Worm (Caenorhabditis elegans) whole organism, young adult: Measurements from ENCODE around the gene nuaf-3.

Source experiments
- B0035.1 ChIP-seq: sonication (generic microtip); optimal IDR thresholded peaks from 2 replicates; lab custom pipeline; 2016; ENCODE audit warnings: missing genetic modification characterization, mild to moderate bottlenecking, missing compliant biosample characterization, missing genotype, missing genetic modification reagents
- B0336.3 ChIP-seq: fragments of 200-800 bp; sonication (Bioruptor generic); IDR thresholded peaks from 2 replicates; pipeline ENCODE4 v1.3.6; 2022; ENCODE audit warnings: missing genetic modification characterization, missing compliant biosample characterization
- C06A6.2 ChIP-seq: fragments of 200-800 bp; sonication (Bioruptor generic); conservative IDR thresholded peaks from 2 replicates; pipeline ENCODE4 v1.3.6; 2022; ENCODE audit warnings: missing genetic modification characterization, missing compliant biosample characterization
- C17E4.6 ChIP-seq: fragments of 200-800 bp; sonication (Bioruptor generic); IDR thresholded peaks from 2 replicates; pipeline ENCODE4 v1.3.6; 2022; ENCODE audit warnings: missing genetic modification reagents, missing genetic modification characterization, missing compliant biosample characterization
- F10E7.11 ChIP-seq: sonication (generic microtip); optimal IDR thresholded peaks from 2 replicates; lab custom pipeline; 2017; ENCODE audit warnings: mild to moderate bottlenecking, missing genetic modification characterization, moderate library complexity, missing compliant biosample characterization
- F23B12.7 ChIP-seq: sonication (generic microtip); optimal IDR thresholded peaks from 2 replicates; lab custom pipeline; 2017; ENCODE audit warnings: missing genetic modification characterization, mild to moderate bottlenecking, missing compliant biosample characterization, antibody characterized with exemption, moderate library complexity; ENCODE audit not compliant: insufficient read depth
- F33H1.4 ChIP-seq: fragments of 200-800 bp; sonication (Bioruptor generic); IDR thresholded peaks from 2 replicates; pipeline ENCODE4 v1.3.6; 2022; ENCODE audit warnings: missing genetic modification reagents, missing genetic modification characterization, missing compliant biosample characterization
- F37B4.10 ChIP-seq: fragments of 200-800 bp; sonication (Bioruptor generic); IDR thresholded peaks from 2 replicates; pipeline ENCODE4 v1.3.6; 2022; ENCODE audit warnings: missing genetic modification characterization, missing compliant biosample characterization
- T07F8.4 ChIP-seq: sonication (generic microtip); optimal IDR thresholded peaks from 2 replicates; lab custom pipeline; 2016; ENCODE audit warnings: mild to moderate bottlenecking, missing genetic modification characterization, moderate library complexity, missing compliant biosample characterization
- Y53G8AR.9 ChIP-seq: fragments of 200-800 bp; sonication (Bioruptor generic); conservative IDR thresholded peaks from 2 replicates; pipeline ENCODE4 v1.3.6; 2022; ENCODE audit warnings: missing genetic modification reagents, missing genetic modification characterization, missing compliant biosample characterization
- Y56A3A.18 ChIP-seq: fragments of 200-800 bp; sonication (Bioruptor generic); IDR thresholded peaks from 2 replicates; pipeline ENCODE4 v1.3.6; 2022; ENCODE audit warnings: missing genetic modification reagents, missing genetic modification characterization, missing compliant biosample characterization
- akir-1 ChIP-seq: fragments of 200-800 bp; sonication (Bioruptor generic); optimal IDR thresholded peaks from 2 replicates; lab custom pipeline; 2018; ENCODE audit warnings: mild to moderate bottlenecking, missing genetic modification characterization, moderate library complexity, missing compliant biosample characterization
- aptf-2 ChIP-seq: fragments of 200-800 bp; sonication (Bioruptor generic); conservative IDR thresholded peaks from 2 replicates; pipeline ENCODE4 v1.3.6; 2022; ENCODE audit warnings: missing genetic modification reagents, missing genetic modification characterization, missing compliant biosample characterization
- athp-1 ChIP-seq: sonication (generic microtip); optimal IDR thresholded peaks from 2 replicates; lab custom pipeline; 2017; ENCODE audit warnings: mild to moderate bottlenecking, missing genetic modification characterization, missing compliant biosample characterization
- bed-2 ChIP-seq: fragments of 200-800 bp; sonication (Bioruptor generic); IDR thresholded peaks from 2 replicates; pipeline ENCODE4 v1.3.6; 2022; ENCODE audit warnings: missing genetic modification reagents, missing genetic modification characterization, missing compliant biosample characterization
- ccch-3 ChIP-seq: fragments of 200-800 bp; sonication (Bioruptor generic); optimal IDR thresholded peaks from 2 replicates; lab custom pipeline; 2018; ENCODE audit warnings: mild to moderate bottlenecking, missing genetic modification characterization, missing compliant biosample characterization
- chd-7 ChIP-seq: sonication (generic microtip); optimal IDR thresholded peaks from 2 replicates; lab custom pipeline; 2016; ENCODE audit warnings: mild to moderate bottlenecking, missing genetic modification characterization, moderate library complexity, missing compliant biosample characterization
- dox-1 ChIP-seq: fragments of 200-800 bp; sonication (Bioruptor generic); IDR thresholded peaks from 2 replicates; pipeline ENCODE4 v1.3.6; 2022; ENCODE audit warnings: missing genetic modification reagents, missing genetic modification characterization, missing compliant biosample characterization
- egl-18 ChIP-seq: fragments of 200-800 bp; sonication (Bioruptor generic); IDR thresholded peaks from 2 replicates; pipeline ENCODE4 v1.3.6; 2022; ENCODE audit warnings: missing genetic modification reagents, missing genetic modification characterization, missing compliant biosample characterization
- ekl-4 ChIP-seq: fragments of 200-800 bp; sonication (Bioruptor generic); IDR thresholded peaks from 2 replicates; pipeline ENCODE4 v1.3.6; 2022; ENCODE audit warnings: missing genetic modification reagents, missing genetic modification characterization, missing compliant biosample characterization
- gei-17 ChIP-seq: fragments of 200-800 bp; sonication (Bioruptor generic); optimal IDR thresholded peaks from 2 replicates; lab custom pipeline; 2018; ENCODE audit warnings: mild to moderate bottlenecking, missing genetic modification characterization, missing compliant biosample characterization
- hlh-12 ChIP-seq: sonication (generic microtip); optimal IDR thresholded peaks from 2 replicates; lab custom pipeline; 2016; ENCODE audit warnings: missing genetic modification characterization, missing compliant biosample characterization
- hmg-20 ChIP-seq: fragments of 200-800 bp; sonication (Bioruptor generic); IDR thresholded peaks from 2 replicates; pipeline ENCODE4 v1.3.6; 2022; ENCODE audit warnings: missing genetic modification reagents, missing genetic modification characterization, missing compliant biosample characterization
- lag-1 ChIP-seq: fragments of 200-800 bp; sonication (Bioruptor generic); IDR thresholded peaks from 2 replicates; pipeline ENCODE4 v1.3.6; 2022; ENCODE audit warnings: missing genetic modification reagents, missing genetic modification characterization, missing compliant biosample characterization
- let-607 ChIP-seq, 2 experiments: fragments of 200-800 bp in 1 of 2; sonication (Bioruptor generic) in 1 of 2; sonication (generic microtip) in 1 of 2; optimal IDR thresholded peaks; 2 replicates each; lab custom pipeline; 2016 to 2018; ENCODE audit warnings: mild to moderate bottlenecking in 2 of 2, missing compliant biosample characterization in 2 of 2, missing genetic modification characterization in 2 of 2, moderate library complexity in 2 of 2, missing genotype in 1 of 2
- lin-26 ChIP-seq: fragments of 200-800 bp; sonication (Bioruptor generic); IDR thresholded peaks from 2 replicates; pipeline ENCODE4 v1.3.6; 2022; ENCODE audit warnings: missing genetic modification reagents, missing genetic modification characterization, missing compliant biosample characterization
- lin-35 ChIP-seq, 3 experiments: fragments of 150-350 bp in 2 of 3; sonication (generic microtip) in 1 of 3; optimal IDR thresholded peaks; 2 replicates each; lab custom pipeline; 2014 to 2018; ENCODE audit warnings: missing biosample characterization in 3 of 3, missing genetic modification characterization in 3 of 3, missing genetic modification reagents in 3 of 3
- mcd-1 ChIP-seq: fragments of 200-800 bp; sonication (Bioruptor generic); IDR thresholded peaks from 2 replicates; pipeline ENCODE4 v1.3.6; 2022; ENCODE audit warnings: missing genetic modification reagents, missing genetic modification characterization, missing compliant biosample characterization
- mel-28 ChIP-seq: sonication (generic microtip); optimal IDR thresholded peaks from 2 replicates; lab custom pipeline; 2016; ENCODE audit warnings: borderline replicate concordance, mild to moderate bottlenecking, missing genetic modification characterization, missing compliant biosample characterization
- mes-4 ChIP-seq: sonication (generic microtip); optimal IDR thresholded peaks from 2 replicates; lab custom pipeline; 2016; ENCODE audit warnings: missing genotype, missing genetic modification characterization, missing compliant biosample characterization
- nhr-27 ChIP-seq: fragments of 200-800 bp; sonication (Bioruptor generic); optimal IDR thresholded peaks from 2 replicates; lab custom pipeline; 2018; ENCODE audit warnings: mild to moderate bottlenecking, missing genetic modification characterization, moderate library complexity, missing compliant biosample characterization
- nhr-90 ChIP-seq: sonication (generic microtip); optimal IDR thresholded peaks from 2 replicates; lab custom pipeline; 2016; ENCODE audit warnings: missing genotype, mild to moderate bottlenecking, missing genetic modification characterization, missing compliant biosample characterization
- repo-1 ChIP-seq: sonication (generic microtip); optimal IDR thresholded peaks from 2 replicates; lab custom pipeline; 2017; ENCODE audit warnings: mild to moderate bottlenecking, missing genetic modification characterization, missing compliant biosample characterization
- rpc-1 ChIP-seq, 2 experiments: fragments of 150-350 bp in 1 of 2; sonication (generic microtip) in 1 of 2; optimal IDR thresholded peaks; 2 replicates each; lab custom pipeline; 2014 to 2018; ENCODE audit warnings: missing biosample characterization in 1 of 2, missing genetic modification characterization in 1 of 2, missing genetic modification reagents in 1 of 2, missing genotype in 1 of 2
- snpc-1.1 ChIP-seq: sonication (generic microtip); optimal IDR thresholded peaks from 2 replicates; lab custom pipeline; 2017; ENCODE audit warnings: missing genetic modification characterization, mild to moderate bottlenecking, missing compliant biosample characterization, antibody characterized with exemption, moderate library complexity, missing genotype, missing genetic modification reagents; ENCODE audit not compliant: insufficient read depth
- snpc-3.4 ChIP-seq: sonication (generic microtip); optimal IDR thresholded peaks from 2 replicates; lab custom pipeline; 2017; ENCODE audit warnings: missing genetic modification characterization, mild to moderate bottlenecking, missing compliant biosample characterization, antibody characterized with exemption, moderate library complexity, missing genotype, missing genetic modification reagents
- zim-3 ChIP-seq: sonication (generic microtip); optimal IDR thresholded peaks from 2 replicates; lab custom pipeline; 2017; ENCODE audit warnings: mild to moderate bottlenecking, missing genetic modification characterization, moderate library complexity, missing compliant biosample characterization
- ztf-25 ChIP-seq: fragments of 200-800 bp; sonication (Bioruptor generic); IDR thresholded peaks from 2 replicates; pipeline ENCODE4 v1.3.6; 2022; ENCODE audit warnings: missing genetic modification reagents, missing genetic modification characterization, missing compliant biosample characterization
- ztf-28 ChIP-seq: fragments of 200-800 bp; sonication (Bioruptor generic); IDR thresholded peaks from 2 replicates; pipeline ENCODE4 v1.3.6; 2022; ENCODE audit warnings: missing genetic modification reagents, missing genetic modification characterization, missing compliant biosample characterization

The nuaf-3 gene

DNA sequence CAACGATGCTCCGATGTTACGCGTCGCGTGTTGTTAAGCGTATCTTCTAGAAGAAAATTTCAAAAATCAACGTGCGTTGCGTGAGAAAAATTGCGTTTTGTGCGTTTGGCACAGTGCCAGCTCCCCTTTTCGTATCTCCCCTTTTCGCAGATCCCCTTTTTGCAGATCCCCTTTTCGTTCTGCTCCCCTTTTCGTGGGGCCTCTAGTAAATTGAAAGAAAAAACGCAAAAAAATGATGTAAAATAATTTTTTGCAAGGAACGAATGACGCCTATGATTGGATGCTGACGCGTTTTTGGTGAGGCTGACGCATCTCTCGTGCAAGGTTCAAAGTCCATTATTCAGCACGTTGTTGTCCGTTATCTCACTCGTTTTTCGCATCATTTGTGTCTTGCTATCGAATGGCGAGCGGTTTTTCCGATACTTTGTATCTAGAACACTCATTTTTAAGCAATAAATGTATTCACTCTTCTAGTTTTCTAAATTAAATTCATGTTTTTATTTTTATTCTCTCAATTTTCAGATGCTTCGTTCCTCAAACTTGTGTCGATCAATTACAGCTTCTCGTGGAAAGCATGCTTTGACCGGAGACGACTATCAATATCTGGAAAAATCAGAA is 4.9 kb upstream of the nuaf-3 start, which contains the start of gene cpt-2 (continued):
- TF ChIP-seq lin-35 (GFP tag; optimal IDR thresholded peaks at IDR 0.05; lab: Kevin White, UChicago) = peak in 1 of 3 experiments; percentile 84
- TF ChIP-seq dox-1 (GFP tag; lab: Robert Waterston, UW) = peak; percentile 97
- TF ChIP-seq, all 124 proteins: peak for 68; not testable (repeated sequence) for 56

DNA sequence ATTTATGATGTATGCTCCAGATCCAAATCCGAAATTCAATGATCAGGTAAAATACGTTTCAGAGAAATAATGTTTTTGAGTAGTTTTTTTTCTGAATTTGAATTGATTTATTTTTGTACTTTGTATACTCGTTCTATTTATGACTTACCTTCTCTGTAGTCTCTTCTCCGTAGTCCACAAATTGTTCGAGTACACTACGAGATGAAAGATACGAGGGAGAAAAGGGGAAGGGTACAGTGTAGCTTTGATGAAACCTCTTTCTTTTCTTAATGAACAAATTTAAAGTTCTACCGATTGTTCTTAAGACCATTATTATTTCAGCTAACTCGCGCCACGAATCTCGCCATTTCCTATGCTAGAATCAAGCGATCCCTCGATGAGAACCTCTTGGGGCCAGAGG is 4.0 kb upstream of the nuaf-3 start:
- no peak for TF ChIP-seq F37B4.10 (GFP tag; lab: Robert Waterston, UW)
- no peak for TF ChIP-seq rpc-1 (optimal IDR thresholded peaks at IDR 0.05; lab: Kevin White, UChicago)
- no peak for TF ChIP-seq rpc-1 (tag; optimal IDR thresholded peaks at IDR 0.05; lab: Kevin White, UChicago)
- no peak for TF ChIP-seq hlh-12

DNA sequence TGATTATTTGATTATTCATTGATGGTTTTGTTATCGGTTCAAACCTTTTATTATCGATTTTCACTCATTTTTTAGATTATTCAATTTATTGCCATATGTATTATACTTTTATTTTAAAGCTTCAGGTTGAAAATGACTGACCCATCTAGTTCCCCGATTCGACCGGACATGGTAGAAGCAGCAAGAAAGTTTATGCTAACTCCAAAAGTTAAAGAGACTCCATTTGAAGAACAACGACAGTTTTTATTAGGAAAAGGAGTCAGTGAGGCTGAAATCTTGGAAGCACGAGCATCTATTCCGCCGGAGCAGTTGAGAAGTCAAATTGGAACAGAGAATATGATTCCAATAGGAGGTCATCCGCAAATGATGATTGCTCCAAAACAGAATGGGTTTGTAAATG is 1.1 kb upstream of the nuaf-3 start, which contains the start of gene prx-14:
Gene prx-14, plus strand, starts transcription at position 120 of the 400 bp plus-strand sequence.
- TF ChIP-seq F23B12.7 (tag; lab: Kevin White, UChicago) = no peak
- no peak for TF ChIP-seq athp-1
- TF ChIP-seq egl-18 = no peak
- no peak for TF ChIP-seq ztf-28 (GFP tag; lab: Robert Waterston, UW)
- no peak for TF ChIP-seq F10E7.11
- no peak for TF ChIP-seq lag-1 (GFP tag; lab: Robert Waterston, UW)
- no peak for TF ChIP-seq ccch-3
- peak; percentile 67 for TF ChIP-seq B0336.3 (GFP tag; lab: Robert Waterston, UW)
- 0 out of 2 replicates have a peak, but pooled peaks have one; percentile 42 for TF ChIP-seq C17E4.6 (GFP tag; lab: Robert Waterston, UW)
- TF ChIP-seq ekl-4 = 0 out of 2 replicates have a peak, but pooled peaks have one; percentile 7
- TF ChIP-seq nhr-90 (tag; lab: Kevin White, UChicago) = no peak
- TF ChIP-seq gei-17 = peak; percentile 2
- 0 out of 2 replicates have a peak, but pooled peaks have one; percentile 31 for TF ChIP-seq Y56A3A.18 (GFP tag; lab: Robert Waterston, UW)
- peak; percentile 52 for TF ChIP-seq repo-1 (tag; lab: Kevin White, UChicago)
- TF ChIP-seq Y53G8AR.9 (GFP tag; lab: Robert Waterston, UW) = peak; percentile 60
- TF ChIP-seq C06A6.2 (GFP tag; lab: Robert Waterston, UW) = no peak
- no peak for TF ChIP-seq T07F8.4 (tag; lab: Kevin White, UChicago)
- TF ChIP-seq mel-28 (tag; lab: Kevin White, UChicago) = no peak
- no peak for TF ChIP-seq mes-4

ce11 chrIV:11186729-11187128 is 2.6 kb downstream of the nuaf-3 start, which contains the start of gene sdz-27:
Gene sdz-27, plus strand, starts transcription at chrIV:11187029.
- TF ChIP-seq ztf-25 (GFP tag; lab: Robert Waterston, UW) (no peak), hmg-20 (GFP tag; lab: Robert Waterston, UW) (no peak)

DNA sequence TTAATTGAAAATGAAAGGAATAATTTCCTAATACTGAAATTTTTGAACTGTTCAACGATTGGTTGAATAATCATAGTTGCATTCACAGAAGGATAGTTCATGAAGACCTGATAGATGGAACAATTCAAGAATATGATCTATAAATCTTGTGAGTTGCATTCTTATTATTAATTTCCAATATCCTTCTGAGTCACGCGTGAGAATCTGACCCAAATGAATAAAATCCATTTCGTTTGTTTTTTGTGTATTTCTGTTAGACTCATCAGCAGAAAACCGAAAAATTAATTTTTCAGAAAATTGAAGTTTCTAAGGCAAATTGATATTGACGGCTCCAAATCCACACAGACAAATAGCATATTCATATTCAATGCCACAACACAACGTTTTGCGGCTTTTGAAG is 5.3 kb downstream of the nuaf-3 start, which contains the start of gene fbxb-79:
Gene fbxb-79, minus strand, starts transcription at position 101 of the 400 bp plus-strand sequence.
- TF ChIP-seq zim-3 (tag; lab: Kevin White, UChicago) (no peak), C06A6.2 (GFP tag; lab: Robert Waterston, UW) (no peak), akir-1 (GFP tag; lab: Kevin White, UChicago) (no peak), snpc-1.1 (tag; lab: Kevin White, UChicago) (no peak), egl-18 (no peak), lin-26 (GFP tag; lab: Robert Waterston, UW) (no peak), B0035.1 (tag; lab: Kevin White, UChicago) (no peak), nhr-27 (tag; lab: Kevin White, UChicago) (no peak), bed-2 (GFP tag; lab: Robert Waterston, UW) (no peak), snpc-3.4 (no peak), aptf-2 (GFP tag; lab: Robert Waterston, UW) (no peak), let-607 (tag; optimal IDR thresholded peaks at IDR 0.05; lab: Kevin White, UChicago) (no peak), chd-7 (no peak), F33H1.4 (GFP tag; lab: Robert Waterston, UW) (no peak), mcd-1 (GFP tag; lab: Robert Waterston, UW) (no peak)
- TF ChIP-seq, all 124 proteins: peak for 0
